Worm (Caenorhabditis elegans): Measurements from ENCODE around the gene K10D6.3.
A peak's percentile ranks its signal among the peaks of the same experiment; 100 is the strongest.

Gene K10D6.3

DNA sequence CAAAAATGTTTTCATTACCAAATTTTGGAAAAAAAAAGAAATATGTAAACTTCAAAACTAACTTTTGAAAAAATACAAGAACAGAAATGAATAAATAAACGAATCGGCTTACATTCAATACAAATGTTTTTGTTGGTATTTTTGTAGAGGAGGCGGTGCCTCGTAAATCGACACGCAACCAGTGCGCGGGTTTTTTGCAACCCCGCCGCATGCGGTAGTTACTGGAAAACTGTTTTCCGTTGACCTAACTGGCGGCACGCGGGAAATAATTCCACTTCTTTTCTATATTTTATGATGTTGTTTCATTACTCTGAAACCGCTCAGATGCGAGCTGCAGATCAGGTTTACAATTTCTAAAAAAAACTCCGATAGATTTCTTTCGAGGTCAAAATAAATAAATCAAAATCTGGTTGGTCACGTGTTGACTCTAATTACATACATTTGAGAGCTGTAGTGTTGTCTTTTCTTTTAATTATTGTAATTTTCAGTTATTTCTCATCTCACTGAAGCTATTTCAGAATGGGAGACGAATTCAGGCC is 38.8 kb downstream of the K10D6.3 start, which contains the start of the genes dvc-1 and ima-1:
Gene dvc-1 (minus strand): TSS at position 145 of the 539 bp plus-strand sequence.
Gene ima-1 (plus strand): TSS at position 489 of the 539 bp plus-strand sequence.
- TF ChIP-seq aly-1 (tag; optimal IDR thresholded peaks at IDR 0.05) (no peak), ceh-36 (tag; optimal IDR thresholded peaks at IDR 0.05) (peak; percentile 69), hmg-4 (GFP tag; optimal IDR thresholded peaks at IDR 0.05) (peak; percentile 50), B0310.2 (tag; optimal IDR thresholded peaks at IDR 0.05) (no peak), hmbx-1 (tag; optimal IDR thresholded peaks at IDR 0.05) (peak; percentile 12), scrt-1 (GFP tag; IDR thresholded peaks at IDR 0.05) (peak; percentile 55; the same call in 1 of the 2 replicates), tbx-37 (GFP tag; conservative IDR thresholded peaks at IDR 0.05) (peak; percentile 74), ets-7 (tag; optimal IDR thresholded peaks at IDR 0.05) (peak; percentile 0), tbx-11 (GFP tag; IDR thresholded peaks at IDR 0.05) (peak; percentile 69; the same call in 1 of the 2 replicates), ceh-13 (GFP tag; optimal IDR thresholded peaks at IDR 0.05) (peak; percentile 65), pes-1 (GFP tag; IDR thresholded peaks at IDR 0.05) (no peak), F13C5.2 (tag; optimal IDR thresholded peaks at IDR 0.05) (peak; percentile 90), hnd-1 (tag; optimal IDR thresholded peaks at IDR 0.05) (peak; percentile 43), flt-1 (GFP tag; IDR thresholded peaks at IDR 0.05) (peak; percentile 76), ama-1 (optimal IDR thresholded peaks at IDR 0.05) (no peak), tra-4 (tag; optimal IDR thresholded peaks at IDR 0.05) (no peak), sea-1 (GFP tag; conservative IDR thresholded peaks at IDR 0.05) (peak; percentile 75)

DNA sequence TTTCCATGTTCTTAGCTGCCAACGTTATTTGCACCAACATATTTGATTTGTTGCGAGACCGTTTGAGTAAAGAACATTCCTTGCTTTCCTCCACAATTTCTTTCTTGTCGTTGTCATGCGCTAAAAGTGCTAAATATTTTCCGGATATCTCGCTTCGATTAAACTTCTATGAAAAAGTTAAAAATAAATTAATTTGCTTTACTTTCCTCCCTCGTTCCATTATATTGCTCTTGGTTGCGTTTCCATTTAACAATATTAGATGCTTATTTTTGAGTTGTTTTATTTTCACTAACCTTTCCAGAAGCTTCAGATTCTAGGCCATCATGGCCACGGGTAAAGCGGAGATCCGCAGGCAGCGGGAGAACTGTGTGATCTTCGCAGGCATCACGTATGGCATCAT is 41.2 kb downstream of the K10D6.3 start, which contains the start of gene pgap-1:
Gene pgap-1 (plus strand): TSS at position 301 of the 400 bp plus-strand sequence.
- TF ChIP-seq ceh-36 (tag; optimal IDR thresholded peaks at IDR 0.05), result no peak
- TF ChIP-seq hmbx-1 (tag; optimal IDR thresholded peaks at IDR 0.05), result no peak
- TF ChIP-seq ama-1 (optimal IDR thresholded peaks at IDR 0.05), result no peak
- no peak for TF ChIP-seq scrt-1 (GFP tag; IDR thresholded peaks at IDR 0.05)

DNA sequence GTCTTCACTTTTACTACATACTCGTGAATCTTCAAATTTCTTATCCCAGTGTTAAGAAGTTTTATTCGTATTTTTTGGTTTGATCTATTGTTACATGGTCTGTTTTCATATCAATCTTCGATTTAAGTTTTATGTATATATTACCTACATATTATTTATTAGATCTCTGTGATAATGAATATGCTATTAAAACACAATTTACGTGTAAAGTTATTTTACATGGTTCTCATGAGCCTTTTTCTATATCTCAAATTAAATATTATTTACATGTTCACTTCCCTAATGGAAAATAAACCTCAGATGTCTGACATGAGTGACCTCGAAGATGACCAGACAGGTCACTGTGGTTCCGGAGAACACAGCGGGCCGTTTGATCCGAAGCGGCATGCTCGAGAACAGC is 44.1 kb downstream of the K10D6.3 start, which contains the start of gene mxl-1:
Gene mxl-1 (plus strand): TSS at position 301 of the 400 bp plus-strand sequence.
- no peak for TF ChIP-seq ama-1 (optimal IDR thresholded peaks at IDR 0.05)
- no peak for TF ChIP-seq tbx-37 (GFP tag; conservative IDR thresholded peaks at IDR 0.05)
- no peak for TF ChIP-seq tra-4 (tag; optimal IDR thresholded peaks at IDR 0.05)
- TF ChIP-seq sea-1 (GFP tag; conservative IDR thresholded peaks at IDR 0.05), result no peak
- TF ChIP-seq B0310.2 (tag; optimal IDR thresholded peaks at IDR 0.05), result no peak
- no peak for TF ChIP-seq ets-7 (tag; optimal IDR thresholded peaks at IDR 0.05)
- TF ChIP-seq flt-1 (GFP tag; IDR thresholded peaks at IDR 0.05), result no peak
- TF ChIP-seq scrt-1 (GFP tag; IDR thresholded peaks at IDR 0.05), result no peak
- no peak for TF ChIP-seq ceh-13 (GFP tag; optimal IDR thresholded peaks at IDR 0.05)
- TF ChIP-seq hnd-1 (tag; optimal IDR thresholded peaks at IDR 0.05), result no peak
- TF ChIP-seq pes-1 (GFP tag; IDR thresholded peaks at IDR 0.05), result no peak
- TF ChIP-seq ceh-36 (tag; optimal IDR thresholded peaks at IDR 0.05), result no peak
- no peak for TF ChIP-seq aly-1 (tag; optimal IDR thresholded peaks at IDR 0.05)

DNA sequence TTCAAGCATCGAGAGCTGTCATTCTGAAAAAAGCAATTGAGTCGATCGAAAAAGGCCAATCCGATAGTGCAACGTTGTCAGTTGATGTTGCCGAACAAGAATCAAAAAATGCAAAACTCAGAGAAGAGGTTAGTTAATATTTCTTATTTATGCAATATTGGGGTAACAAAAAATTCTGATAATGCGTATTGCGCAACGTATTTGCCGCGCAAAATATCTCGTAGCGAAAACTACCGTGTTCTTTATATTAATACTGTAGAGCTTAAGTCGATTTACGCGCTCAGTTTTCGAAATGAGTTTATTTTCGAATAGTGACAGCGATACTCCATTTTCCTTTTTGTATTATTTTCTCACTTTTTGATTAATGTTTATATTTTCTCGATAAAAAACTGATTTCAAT is 44.6 kb downstream of the K10D6.3 start:
- TF ChIP-seq ama-1 (optimal IDR thresholded peaks at IDR 0.05) (no peak), ets-7 (tag; optimal IDR thresholded peaks at IDR 0.05) (no peak), F13C5.2 (tag; optimal IDR thresholded peaks at IDR 0.05) (no peak), tbx-37 (GFP tag; conservative IDR thresholded peaks at IDR 0.05) (no peak), ceh-36 (tag; optimal IDR thresholded peaks at IDR 0.05) (no peak), hmg-4 (GFP tag; optimal IDR thresholded peaks at IDR 0.05) (no peak), flt-1 (GFP tag; IDR thresholded peaks at IDR 0.05) (no peak), hmbx-1 (tag; optimal IDR thresholded peaks at IDR 0.05) (no peak), tbx-11 (GFP tag; IDR thresholded peaks at IDR 0.05) (no peak), pes-1 (GFP tag; IDR thresholded peaks at IDR 0.05) (no peak), hnd-1 (tag; optimal IDR thresholded peaks at IDR 0.05) (no peak), aly-1 (tag; optimal IDR thresholded peaks at IDR 0.05) (no peak), scrt-1 (GFP tag; IDR thresholded peaks at IDR 0.05) (no peak), tra-4 (tag; optimal IDR thresholded peaks at IDR 0.05) (no peak), sea-1 (GFP tag; conservative IDR thresholded peaks at IDR 0.05) (no peak), B0310.2 (tag; optimal IDR thresholded peaks at IDR 0.05) (no peak), ceh-13 (GFP tag; optimal IDR thresholded peaks at IDR 0.05) (no peak)

DNA sequence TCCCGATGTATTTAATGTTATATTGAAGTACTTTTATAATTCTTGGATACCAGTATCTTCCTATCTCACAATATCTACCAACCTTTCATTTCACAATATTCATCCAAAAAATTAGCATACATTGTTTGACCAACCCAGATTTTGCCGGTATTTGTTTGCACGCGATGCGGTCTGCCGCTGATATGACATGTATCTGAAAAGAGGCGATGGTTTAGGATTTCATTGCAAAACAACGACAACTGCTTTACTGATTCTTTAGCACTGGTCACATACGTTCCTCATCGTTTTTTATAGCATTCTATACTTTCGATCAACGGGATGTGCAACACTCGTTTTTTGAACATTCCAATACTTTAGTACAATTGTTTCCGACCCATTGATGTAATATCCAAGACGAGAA is 47.4 kb downstream of the K10D6.3 start, which contains the start of gene mam-4:
Gene mam-4 (plus strand): TSS at position 301 of the 400 bp plus-strand sequence.
- TF ChIP-seq sea-1 (GFP tag; conservative IDR thresholded peaks at IDR 0.05) (no peak), scrt-1 (GFP tag; IDR thresholded peaks at IDR 0.05) (no peak), ceh-13 (GFP tag; optimal IDR thresholded peaks at IDR 0.05) (no peak), ceh-36 (tag; optimal IDR thresholded peaks at IDR 0.05) (no peak), ama-1 (optimal IDR thresholded peaks at IDR 0.05) (no peak), hnd-1 (tag; optimal IDR thresholded peaks at IDR 0.05) (no peak), tbx-37 (GFP tag; conservative IDR thresholded peaks at IDR 0.05) (no peak), F13C5.2 (tag; optimal IDR thresholded peaks at IDR 0.05) (no peak), tbx-11 (GFP tag; IDR thresholded peaks at IDR 0.05) (no peak), ets-7 (tag; optimal IDR thresholded peaks at IDR 0.05) (no peak)

DNA sequence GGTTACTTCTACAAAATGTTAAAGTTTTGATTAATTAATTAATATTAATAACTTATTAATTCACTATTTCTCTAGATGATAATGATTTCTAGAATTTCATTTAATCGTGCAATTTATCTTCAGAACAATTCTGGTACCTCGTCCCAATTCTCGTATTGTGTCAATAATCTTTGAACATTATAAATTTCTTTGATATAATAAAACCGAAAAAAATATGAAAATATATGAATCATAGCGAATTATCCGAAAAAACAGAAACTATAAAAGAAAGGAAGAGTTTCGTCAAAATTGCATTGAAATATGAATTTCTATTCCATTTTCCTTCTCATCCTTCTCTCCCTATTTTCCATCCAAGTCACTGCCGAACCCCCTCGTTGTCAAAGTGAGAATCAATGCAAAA is 50.3 kb downstream of the K10D6.3 start, which contains the start of gene T19B10.12:
Gene T19B10.12 (plus strand): TSS at position 301 of the 400 bp plus-strand sequence.
- TF ChIP-seq B0310.2 (tag; optimal IDR thresholded peaks at IDR 0.05), result no peak
- TF ChIP-seq hmg-4 (GFP tag; optimal IDR thresholded peaks at IDR 0.05), result no peak
- no peak for TF ChIP-seq tra-4 (tag; optimal IDR thresholded peaks at IDR 0.05)
- no peak for TF ChIP-seq aly-1 (tag; optimal IDR thresholded peaks at IDR 0.05)
- no peak for TF ChIP-seq ceh-13 (GFP tag; optimal IDR thresholded peaks at IDR 0.05)
- no peak for TF ChIP-seq pes-1 (GFP tag; IDR thresholded peaks at IDR 0.05)
- no peak for TF ChIP-seq sea-1 (GFP tag; conservative IDR thresholded peaks at IDR 0.05)

Measured in whole organism, early embryonic.